Fruit fly (Drosophila melanogaster) whole organism, wandering third instar larva: ENCODE results near the gene ERp44.

Source experiments
- Abd-B ChIP-seq: fragments of >200 bp; optimal IDR thresholded peaks from 2 replicates; lab custom pipeline; 2017; ENCODE audit warnings: missing biosample characterization, missing genetic modification characterization
- CG32264 ChIP-seq: fragments of 200-800 bp; sonication (Bioruptor generic); optimal IDR thresholded peaks from 2 replicates; lab custom pipeline; 2016; ENCODE audit warnings: missing biosample characterization, missing genetic modification characterization
- CG9705 ChIP-seq: fragments of 200-800 bp; sonication (Bioruptor generic); optimal IDR thresholded peaks from 2 replicates; lab custom pipeline; 2018; ENCODE audit warnings: missing biosample characterization, mild to moderate bottlenecking, missing genetic modification characterization
- CrebA ChIP-seq: fragments of 200-800 bp; sonication (Bioruptor generic); optimal IDR thresholded peaks from 2 replicates; lab custom pipeline; 2016; ENCODE audit warnings: missing biosample characterization, mild to moderate bottlenecking, missing genetic modification characterization, borderline replicate concordance
- Dfd ChIP-seq: fragments of >200 bp; optimal IDR thresholded peaks from 2 replicates; lab custom pipeline; 2017; ENCODE audit warnings: missing biosample characterization, missing genetic modification characterization
- Dif ChIP-seq: fragments of 200-275, 200-300 bp; sonication (Bioruptor generic); optimal IDR thresholded peaks from 2 replicates; lab custom pipeline; 2018; ENCODE audit warnings: missing biosample characterization, missing genetic modification characterization; ENCODE audit not compliant: partially characterized antibody
- GATAd ChIP-seq: sonication (Bioruptor generic); optimal IDR thresholded peaks from 2 replicates; lab custom pipeline; 2016; ENCODE audit warnings: missing biosample characterization, missing genetic modification characterization
- HLH106 ChIP-seq: fragments of 200-800 bp; optimal IDR thresholded peaks from 3 replicates; lab custom pipeline; 2019; ENCODE audit warnings: missing biosample characterization, mild to moderate bottlenecking, missing genetic modification characterization, moderate library complexity
- Hnf4 ChIP-seq: fragments of 200-800 bp; sonication (Bioruptor generic); optimal IDR thresholded peaks from 2 replicates; lab custom pipeline; 2016; ENCODE audit warnings: missing biosample characterization, mild to moderate bottlenecking, missing genetic modification characterization
- Hr78 ChIP-seq: fragments of >200 bp; optimal IDR thresholded peaks from 2 replicates; lab custom pipeline; 2017; ENCODE audit warnings: missing biosample characterization, missing genetic modification characterization
- Hr83 ChIP-seq: fragments of 200-300 bp; sonication (Bioruptor generic); optimal IDR thresholded peaks from 2 replicates; lab custom pipeline; 2016; ENCODE audit warnings: missing biosample characterization, mild to moderate bottlenecking, missing genetic modification characterization, moderate library complexity; ENCODE audit not compliant: poor library complexity, severe bottlenecking
- Jra ChIP-seq: sonication (Bioruptor generic); optimal IDR thresholded peaks from 2 replicates; lab custom pipeline; 2016; ENCODE audit warnings: missing biosample characterization, missing genetic modification characterization
- Mio ChIP-seq: sonication (Bioruptor generic); optimal IDR thresholded peaks from 2 replicates; lab custom pipeline; 2016; ENCODE audit warnings: missing biosample characterization, missing genetic modification characterization
- Myc ChIP-seq: fragments of >200 bp; optimal IDR thresholded peaks from 2 replicates; lab custom pipeline; 2017
- N ChIP-seq: fragments of >200 bp; optimal IDR thresholded peaks from 2 replicates; lab custom pipeline; 2018; ENCODE audit warnings: missing biosample characterization, missing external identifiers, missing genetic modification characterization
- OdsH ChIP-seq: fragments of 200-800 bp; sonication (Bioruptor generic); optimal IDR thresholded peaks from 2 replicates; lab custom pipeline; 2016; ENCODE audit warnings: missing biosample characterization, mild to moderate bottlenecking, missing genetic modification characterization
- Rel ChIP-seq, 2 experiments: fragments of 200-800 bp; sonication (Bioruptor generic) in 1 of 2; optimal IDR thresholded peaks; 2 replicates in 1 of 2; 3 replicates in 1 of 2; lab custom pipeline; 2016 to 2019; ENCODE audit warnings: mild to moderate bottlenecking in 2 of 2, missing biosample characterization in 2 of 2, missing genetic modification characterization in 2 of 2, moderate library complexity in 1 of 2
- Sp1 ChIP-seq: fragments of 200-800 bp; sonication (Bioruptor generic); optimal IDR thresholded peaks from 3 replicates; lab custom pipeline; 2019; ENCODE audit warnings: missing biosample characterization, mild to moderate bottlenecking, missing genetic modification characterization, moderate library complexity
- Vsx2 ChIP-seq: fragments of 200-300, 225-300 bp; sonication (Bioruptor generic); optimal IDR thresholded peaks from 2 replicates; lab custom pipeline; 2018; ENCODE audit warnings: missing biosample characterization, missing genetic modification characterization; ENCODE audit not compliant: partially characterized antibody
- br ChIP-seq: fragments of 200-800 bp; sonication (Bioruptor generic); optimal IDR thresholded peaks from 2 replicates; lab custom pipeline; 2016; ENCODE audit warnings: missing biosample characterization, missing genetic modification characterization
- brk ChIP-seq: fragments of 200-800 bp; sonication (Bioruptor generic); optimal IDR thresholded peaks from 2 replicates; lab custom pipeline; 2016; ENCODE audit warnings: missing biosample characterization, mild to moderate bottlenecking, missing genetic modification characterization
- dl ChIP-seq, 2 experiments: fragments of 175-275, 200-275 bp in 1 of 2; fragments of 200-275 bp in 1 of 2; sonication (Bioruptor generic); optimal IDR thresholded peaks; lab custom pipeline; 2018; ENCODE audit warnings: mild to moderate bottlenecking in 2 of 2, missing biosample characterization in 2 of 2, missing genetic modification characterization in 2 of 2, moderate library complexity in 2 of 2; ENCODE audit not compliant: partially characterized antibody in 2 of 2, insufficient read depth in 1 of 2
- dmrt93B ChIP-seq: fragments of 200-800 bp; sonication (Bioruptor generic); optimal IDR thresholded peaks from 2 replicates; lab custom pipeline; 2018; ENCODE audit warnings: missing biosample characterization, mild to moderate bottlenecking, missing genetic modification characterization
- dsf ChIP-seq: sonication (Bioruptor generic); optimal IDR thresholded peaks from 2 replicates; lab custom pipeline; 2016; ENCODE audit warnings: missing biosample characterization, missing genetic modification characterization, borderline replicate concordance
- ey ChIP-seq: fragments of 200-800 bp; sonication (Bioruptor generic); optimal IDR thresholded peaks from 2 replicates; lab custom pipeline; 2016; ENCODE audit warnings: missing biosample characterization, missing genetic modification characterization
- foxo ChIP-seq, 2 experiments: fragments of 200-800 bp; sonication (Bioruptor generic); optimal IDR thresholded peaks; 2 replicates in 1 of 2; 3 replicates in 1 of 2; lab custom pipeline; 2016 to 2017; ENCODE audit warnings: missing biosample characterization in 2 of 2, missing genetic modification characterization in 2 of 2
- fru ChIP-seq: fragments of 200-800 bp; sonication (Bioruptor generic); optimal IDR thresholded peaks from 3 replicates; lab custom pipeline; 2016; ENCODE audit warnings: missing biosample characterization, mild to moderate bottlenecking, missing genetic modification characterization
- h ChIP-seq: fragments of 200-800 bp; sonication (Bioruptor generic); optimal IDR thresholded peaks from 3 replicates; lab custom pipeline; 2016; ENCODE audit warnings: missing biosample characterization, mild to moderate bottlenecking, missing genetic modification characterization
- jim ChIP-seq: fragments of 175-275, 200-325 bp; sonication (Bioruptor generic); optimal IDR thresholded peaks from 2 replicates; lab custom pipeline; 2016; ENCODE audit warnings: missing biosample characterization, mild to moderate bottlenecking, missing genetic modification characterization
- lola ChIP-seq: fragments of >200 bp; optimal IDR thresholded peaks from 2 replicates; lab custom pipeline; 2017; ENCODE audit warnings: missing biosample characterization, missing genetic modification characterization
- pan ChIP-seq: fragments of >200 bp; optimal IDR thresholded peaks from 2 replicates; lab custom pipeline; 2017
- psq ChIP-seq: fragments of 200-800 bp; sonication (Bioruptor generic); optimal IDR thresholded peaks from 3 replicates; lab custom pipeline; 2017; ENCODE audit warnings: missing biosample characterization, mild to moderate bottlenecking, missing genetic modification characterization, moderate library complexity
- rgr ChIP-seq: fragments of 200-800 bp; sonication (Bioruptor generic); optimal IDR thresholded peaks from 3 replicates; lab custom pipeline; 2016; ENCODE audit warnings: missing biosample characterization, mild to moderate bottlenecking, missing genetic modification characterization
- sage ChIP-seq: fragments of 200-800 bp; sonication (Bioruptor generic); optimal IDR thresholded peaks from 2 replicates; lab custom pipeline; 2016; ENCODE audit warnings: missing biosample characterization, mild to moderate bottlenecking, missing genetic modification characterization
- sv ChIP-seq: fragments of 200-800 bp; sonication (Bioruptor generic); optimal IDR thresholded peaks from 3 replicates; lab custom pipeline; 2016; ENCODE audit warnings: missing biosample characterization, missing genetic modification characterization
- tai ChIP-seq: sonication (Bioruptor generic); optimal IDR thresholded peaks from 2 replicates; lab custom pipeline; 2016; ENCODE audit warnings: missing biosample characterization, missing genetic modification characterization
- usp ChIP-seq: fragments of >200 bp; optimal IDR thresholded peaks from 2 replicates; lab custom pipeline; 2017; ENCODE audit warnings: missing biosample characterization, missing genetic modification characterization
- woc ChIP-seq: sonication (Bioruptor generic); optimal IDR thresholded peaks from 2 replicates; lab custom pipeline; 2016; ENCODE audit warnings: missing biosample characterization, mild to moderate bottlenecking, missing genetic modification characterization

Gene ERp44

dm6 chrX:16319558-16319924, 22.0 kb upstream of the ERp44 start:
- TF ChIP-seq ey (no peak), HLH106 (tag; lab: Kevin White, UChicago) (no peak), GATAd (GFP tag; lab: Kevin White, UChicago) (no peak), br (GFP tag; lab: Kevin White, UChicago) (no peak), Myc (no peak), OdsH (no peak), Rel (GFP tag; optimal IDR thresholded peaks at IDR 0.05; lab: Kevin White, UChicago) (no peak), Rel (tag; optimal IDR thresholded peaks at IDR 0.05; lab: Kevin White, UChicago) (no peak), CG9705 (no peak), woc (GFP tag; lab: Kevin White, UChicago) (no peak), Sp1 (GFP tag; lab: Kevin White, UChicago) (no peak), usp (GFP tag; lab: Kevin White, UChicago) (no peak), lola (GFP tag; lab: Kevin White, UChicago) (no peak), Dif (GFP tag; lab: Kevin White, UChicago) (no peak), h (no peak), psq (no peak)

- TF ChIP-seq brk (GFP tag; lab: Kevin White, UChicago) (peak; percentile 28), rgr (peak; percentile 6), CG9705 (no peak), Hnf4 (no peak), HLH106 (tag; lab: Kevin White, UChicago) (peak; percentile 20), psq (peak; percentile 22), h (peak; percentile 38), Jra (peak; percentile 53), OdsH (peak; percentile 33), usp (GFP tag; lab: Kevin White, UChicago) (no peak), woc (GFP tag; lab: Kevin White, UChicago) (peak; percentile 38), Myc (no peak), dsf (GFP tag; lab: Kevin White, UChicago) (no peak), GATAd (GFP tag; lab: Kevin White, UChicago) (no peak), dmrt93B (GFP tag; lab: Kevin White, UChicago) (no peak), Dif (GFP tag; lab: Kevin White, UChicago) (peak; percentile 50), Abd-B (no peak), foxo (GFP tag; optimal IDR thresholded peaks at IDR 0.05; lab: Kevin White, UChicago) (peak in 1 of 2 experiments; percentile 53), ey (peak; percentile 76), br (GFP tag; lab: Kevin White, UChicago) (no peak), Sp1 (GFP tag; lab: Kevin White, UChicago) (peak; percentile 27), lola (GFP tag; lab: Kevin White, UChicago) (no peak), Hr78 (no peak), CG32264 (no peak), Dfd (no peak), jim (GFP tag; lab: Kevin White, UChicago) (no peak), Hr83 (GFP tag; lab: Kevin White, UChicago) (peak; percentile 81), tai (GFP tag; lab: Kevin White, UChicago) (no peak), CrebA (no peak), dl (GFP tag; optimal IDR thresholded peaks at IDR 0.05; lab: Kevin White, UChicago; ENCODE audit: insufficient read depth in 1 of 2, partially characterized antibody in 2 of 2) (peak; percentile 21 to 35), N (GFP tag; lab: Kevin White, UChicago) (peak; percentile 65), pan (lab: Kevin White, UChicago) (no peak), sage (GFP tag; lab: Kevin White, UChicago) (peak; percentile 26), Vsx2 (no peak), Mio (GFP tag; lab: Kevin White, UChicago) (no peak), sv (GFP tag; lab: Kevin White, UChicago) (no peak), fru (peak; percentile 71), Rel (GFP tag; optimal IDR thresholded peaks at IDR 0.05; lab: Kevin White, UChicago) (no peak), Rel (tag; optimal IDR thresholded peaks at IDR 0.05; lab: Kevin White, UChicago) (peak; percentile 64)
- TF ChIP-seq, all 38 proteins: peak for 18
These were observed 21.5 kb upstream of the ERp44 start for dm6 chrX:16318858-16319557.
